Fruit fly (Drosophila melanogaster) Kc167 (cell line): Measurements from ENCODE around the gene CG33271.
"Not testable (repeated sequence)": the region's sequence is repeated elsewhere in the genome, so short reads cannot be mapped to it uniquely, and the experiment has no call there.

Experiments used
- Myc ChIP-seq: fragments of >200 bp; optimal IDR thresholded peaks from 2 replicates; lab custom pipeline; 2017; ENCODE audit warnings: missing external identifiers
- Sin3A ChIP-seq: fragments of >200 bp; optimal IDR thresholded peaks from 2 replicates; lab custom pipeline; 2018; ENCODE audit warnings: missing external identifiers
- h ChIP-seq: fragments of >200 bp; optimal IDR thresholded peaks from 3 replicates; lab custom pipeline; 2018; ENCODE audit warnings: missing external identifiers
- insv ChIP-seq: fragments of >200 bp; optimal IDR thresholded peaks from 3 replicates; lab custom pipeline; 2018; ENCODE audit warnings: missing external identifiers
- psq ChIP-seq: fragments of >200 bp; optimal IDR thresholded peaks from 2 replicates; lab custom pipeline; 2017; ENCODE audit warnings: missing external identifiers
- ttk ChIP-seq: sonication (Bioruptor generic); optimal IDR thresholded peaks from 2 replicates; lab custom pipeline; 2017; ENCODE audit warnings: missing external identifiers

Gene CG33271

DNA sequence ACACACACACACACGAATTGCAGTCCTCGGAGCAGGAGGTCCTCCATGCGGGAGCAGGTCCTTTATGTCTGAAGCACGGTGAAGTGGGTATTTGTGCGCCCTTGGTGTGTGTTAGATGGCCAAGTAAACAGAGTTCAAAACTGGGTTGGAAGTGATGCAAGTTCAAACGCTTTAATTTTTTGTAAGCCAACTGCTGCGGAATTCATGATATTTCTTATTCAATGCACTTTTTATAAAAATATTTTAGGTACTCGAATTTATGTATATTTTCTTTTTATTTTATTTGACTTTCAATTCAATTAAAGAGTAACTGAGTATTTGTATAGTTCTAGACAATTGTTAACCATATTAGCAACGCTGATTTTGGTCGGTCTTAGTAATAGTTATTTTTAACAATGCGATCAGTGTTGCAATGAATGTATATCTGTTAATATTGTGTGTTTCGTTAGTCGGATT is 22.7 kb upstream of the CG33271 start, which contains the start of the genes CG14137 and CG46394:
Gene CG14137 (minus strand): TSS at position 101 of the 456 bp plus-strand sequence.
Gene CG46394 (plus strand): TSS at position 406 of the 456 bp plus-strand sequence.
- TF ChIP-seq insv (lab: Kevin White, UChicago) (no peak), Myc (lab: Kevin White, UChicago) (no peak), Sin3A (lab: Kevin White, UChicago) (no peak), psq (lab: Kevin White, UChicago) (no peak), h (lab: Kevin White, UChicago) (no peak), ttk (lab: Kevin White, UChicago) (no peak)

DNA sequence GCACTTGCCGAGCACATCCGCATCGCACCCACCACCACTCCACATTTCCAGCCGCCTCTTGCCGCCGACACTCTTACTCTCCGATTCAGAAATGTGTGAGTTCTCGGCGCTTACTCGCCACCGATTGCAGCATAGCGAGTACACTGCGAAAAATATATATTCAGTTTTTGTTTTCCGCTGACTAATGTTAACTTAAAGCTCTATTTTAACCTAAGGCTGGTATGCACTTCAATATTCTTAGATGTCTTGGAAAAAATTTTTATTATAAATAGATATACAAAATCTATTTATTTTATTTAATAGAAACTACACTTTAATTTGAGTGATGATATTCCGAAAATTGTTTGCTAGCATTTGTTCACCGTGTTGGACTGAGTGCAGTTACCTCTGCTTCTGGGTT is 22.0 kb upstream of the CG33271 start:
- no peak for TF ChIP-seq Sin3A (lab: Kevin White, UChicago)
- TF ChIP-seq h (lab: Kevin White, UChicago) = no peak
- no peak for TF ChIP-seq ttk (lab: Kevin White, UChicago)
- no peak for TF ChIP-seq psq (lab: Kevin White, UChicago)
- no peak for TF ChIP-seq insv (lab: Kevin White, UChicago)
- no peak for TF ChIP-seq Myc (lab: Kevin White, UChicago)

DNA sequence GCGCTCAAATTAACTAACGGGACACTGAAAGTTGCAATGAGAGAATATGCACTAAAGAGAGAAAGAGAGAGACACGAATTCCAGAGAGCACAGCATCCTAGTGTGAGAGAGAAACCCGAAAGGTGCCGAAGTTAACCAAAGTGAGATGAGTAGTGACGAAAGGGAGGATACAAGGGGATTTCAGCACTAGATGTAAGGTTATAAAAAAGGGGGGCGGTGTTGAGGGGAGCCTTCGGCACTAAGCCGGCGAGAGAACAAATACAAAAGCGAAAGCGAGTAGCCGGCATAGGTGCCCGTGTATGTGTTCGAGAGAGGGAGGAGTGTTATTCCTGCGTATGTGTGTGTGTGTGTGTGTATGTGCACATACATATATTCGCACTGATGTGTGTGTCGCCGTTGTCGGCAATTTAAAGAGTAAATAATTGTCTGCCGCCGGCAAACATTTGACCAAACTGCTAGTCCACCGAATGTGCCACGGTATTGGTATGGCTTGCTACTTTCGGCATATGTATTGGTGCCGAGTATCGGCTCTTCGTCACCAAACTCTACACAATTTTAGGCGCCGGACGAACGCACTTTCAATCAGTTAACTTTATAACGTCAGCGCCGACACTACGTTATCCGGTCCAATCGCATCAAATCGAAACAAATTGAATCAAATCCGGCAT is 19.4 kb upstream of the CG33271 start, which contains the start of gene CG7368:
Gene CG7368 (plus strand): TSS at position 618 of the 668 bp plus-strand sequence.
- TF ChIP-seq ttk (lab: Kevin White, UChicago) (no peak), Sin3A (lab: Kevin White, UChicago) (no peak), psq (lab: Kevin White, UChicago) (no peak), Myc (lab: Kevin White, UChicago) (no peak), h (lab: Kevin White, UChicago) (no peak), insv (lab: Kevin White, UChicago) (no peak)

DNA sequence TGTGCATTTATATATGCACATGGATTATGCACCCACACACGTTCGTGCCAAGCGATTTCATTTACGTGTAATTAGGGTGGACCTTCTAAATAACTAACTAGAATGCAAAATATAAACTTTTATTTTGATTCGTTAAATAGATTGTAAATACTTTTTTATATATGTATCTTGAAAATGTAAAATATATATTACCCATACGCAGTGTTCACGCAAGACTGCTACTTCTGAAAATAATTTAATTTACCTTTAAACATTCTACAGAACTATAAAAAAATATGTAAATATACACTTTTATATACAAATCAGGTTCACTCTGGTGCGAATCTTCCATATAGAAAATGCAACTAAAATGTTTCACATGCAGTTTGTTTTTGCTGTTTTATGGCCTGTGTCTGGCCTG is 16.5 kb upstream of the CG33271 start:
- no peak for TF ChIP-seq Sin3A (lab: Kevin White, UChicago)
- no peak for TF ChIP-seq psq (lab: Kevin White, UChicago)
- no peak for TF ChIP-seq Myc (lab: Kevin White, UChicago)
- TF ChIP-seq insv (lab: Kevin White, UChicago) = no peak
- no peak for TF ChIP-seq h (lab: Kevin White, UChicago)
- TF ChIP-seq ttk (lab: Kevin White, UChicago) = no peak

DNA sequence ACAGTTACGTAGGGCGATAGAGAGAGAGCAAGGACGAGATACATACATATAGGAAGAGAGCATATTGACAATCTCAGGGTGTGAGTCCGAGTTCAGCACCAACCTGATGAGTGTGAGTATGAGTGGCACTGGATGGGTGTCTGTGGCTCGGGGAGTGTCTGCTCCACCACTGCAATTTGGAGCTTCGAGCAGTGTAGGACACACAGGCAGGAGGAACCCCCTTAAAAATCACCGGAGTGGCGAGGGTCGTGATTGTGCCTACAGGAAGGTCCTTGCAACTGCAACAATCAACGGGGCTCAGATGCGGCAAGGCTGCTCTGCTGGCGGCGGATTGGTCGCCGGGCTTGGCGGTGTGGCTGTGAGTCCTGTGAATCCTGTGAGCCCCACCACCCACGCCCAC is 14.5 kb upstream of the CG33271 start:
- TF ChIP-seq insv (lab: Kevin White, UChicago) (no peak), ttk (lab: Kevin White, UChicago) (no peak), Sin3A (lab: Kevin White, UChicago) (no peak), Myc (lab: Kevin White, UChicago) (no peak), h (lab: Kevin White, UChicago) (no peak), psq (lab: Kevin White, UChicago) (no peak)

DNA sequence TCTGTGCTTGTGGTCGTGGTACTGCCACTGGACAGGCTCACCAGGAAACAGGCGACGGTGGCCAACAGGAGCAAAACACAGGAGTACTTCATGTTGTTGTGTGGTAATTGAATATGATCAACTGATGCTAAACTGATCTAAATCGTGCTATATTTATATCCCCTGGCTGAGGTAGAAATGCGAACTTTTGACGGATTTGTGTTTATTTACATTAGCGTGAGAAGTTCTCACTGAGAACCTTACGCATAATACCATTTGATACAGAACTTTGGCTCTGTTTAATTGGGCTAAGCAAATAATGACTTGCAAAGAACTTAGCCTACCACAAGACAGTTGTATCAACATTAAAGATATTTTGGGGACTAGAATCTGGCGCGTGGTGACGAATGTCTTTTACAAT is 13.8 kb upstream of the CG33271 start, which contains the start of gene CG33268:
Gene CG33268 (minus strand): TSS at position 101 of the 400 bp plus-strand sequence.
- TF ChIP-seq h (lab: Kevin White, UChicago) (no peak), Sin3A (lab: Kevin White, UChicago) (no peak), ttk (lab: Kevin White, UChicago) (no peak), Myc (lab: Kevin White, UChicago) (no peak), insv (lab: Kevin White, UChicago) (no peak), psq (lab: Kevin White, UChicago) (no peak)

DNA sequence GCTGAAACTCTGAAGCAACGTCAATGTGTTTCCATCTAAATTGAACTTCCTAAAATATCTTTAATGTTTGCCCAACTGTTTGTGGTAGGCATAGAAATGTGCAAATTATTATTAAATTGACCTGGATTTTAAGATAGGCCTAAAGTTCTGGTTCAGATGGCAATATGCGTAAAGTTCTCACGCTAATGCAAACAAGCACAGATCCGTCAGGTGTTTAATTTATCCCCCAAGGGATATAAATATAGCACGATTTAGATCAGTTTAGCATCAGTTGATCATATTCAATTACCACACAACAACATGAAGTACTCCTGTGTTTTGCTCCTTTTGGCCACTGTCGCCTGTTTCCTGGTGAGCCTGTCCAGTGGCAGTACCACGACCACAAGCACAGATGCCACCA is 12.1 kb upstream of the CG33271 start, which contains the start of gene CG7377:
Gene CG7377 (plus strand): TSS at position 301 of the 400 bp plus-strand sequence.
- not testable (repeated sequence) for TF ChIP-seq h, psq, Sin3A (lab: Kevin White, UChicago)

DNA sequence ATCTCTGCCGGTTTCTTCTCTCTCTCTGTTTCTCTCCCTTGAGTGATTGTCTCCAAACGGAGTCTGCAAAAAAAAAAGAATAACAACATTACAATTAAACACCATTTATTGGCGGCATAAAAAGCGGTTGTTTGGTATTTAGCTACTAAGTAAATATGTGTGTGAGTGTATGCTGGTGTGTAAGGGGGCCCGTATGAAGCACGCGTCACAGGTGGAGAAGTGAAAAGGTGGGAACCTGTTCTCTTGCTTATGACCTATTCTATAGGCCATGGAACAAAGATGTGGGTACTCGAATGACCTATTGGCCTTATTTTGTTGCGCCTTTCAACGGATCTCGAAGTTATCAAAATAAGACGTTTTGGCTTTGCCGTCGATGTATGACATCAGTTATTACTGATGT is 11.3 kb upstream of the CG33271 start:
- TF ChIP-seq h (lab: Kevin White, UChicago) (no peak), insv (lab: Kevin White, UChicago) (no peak), Sin3A (lab: Kevin White, UChicago) (no peak), Myc (lab: Kevin White, UChicago) (no peak), ttk (lab: Kevin White, UChicago) (no peak), psq (lab: Kevin White, UChicago) (no peak)

DNA sequence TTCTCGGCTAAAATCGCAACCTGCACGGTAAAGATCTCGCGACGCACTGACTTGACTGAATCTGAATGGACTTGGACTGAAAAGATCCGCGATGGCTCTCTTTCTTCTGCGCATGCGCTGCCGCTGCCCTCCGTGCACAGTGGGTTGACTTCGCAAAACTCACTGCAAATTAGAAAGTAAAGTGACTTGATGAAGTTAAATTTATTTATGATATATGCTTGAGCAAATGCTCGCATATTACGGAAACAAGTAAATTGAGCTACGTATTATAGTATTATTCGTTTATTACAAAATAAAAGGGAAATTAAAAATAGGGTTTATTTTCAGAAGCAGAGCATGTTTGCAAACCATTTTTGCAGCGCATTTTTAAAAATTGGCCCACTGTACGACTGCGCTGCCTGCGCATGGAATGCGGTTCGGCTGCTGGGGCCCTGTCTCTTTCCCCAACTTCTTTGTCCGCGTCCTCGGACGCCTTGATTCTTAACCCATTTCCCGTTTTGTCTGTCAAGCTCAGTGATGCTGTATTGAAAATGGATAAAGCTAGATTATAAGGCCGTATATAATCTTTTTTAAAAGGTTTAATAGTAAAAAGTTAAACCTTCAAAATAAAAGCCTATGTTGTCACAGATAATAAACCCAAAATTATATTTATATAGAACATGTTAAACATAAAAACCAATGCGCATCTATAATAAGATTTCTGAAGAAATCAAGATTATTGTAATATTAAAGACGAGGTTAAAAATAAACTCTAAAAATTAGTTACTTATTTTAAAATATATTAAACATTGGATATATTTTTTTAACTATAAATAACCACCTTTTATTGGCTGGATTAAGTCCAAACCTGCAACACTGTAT is 10.7 kb upstream of the CG33271 start, which contains the start of gene rt:
Gene rt (minus strand): TSS at position 51 of the 861 bp plus-strand sequence.
- TF ChIP-seq Myc (lab: Kevin White, UChicago) (no peak), h (lab: Kevin White, UChicago) (no peak), Sin3A (lab: Kevin White, UChicago) (no peak), psq (lab: Kevin White, UChicago) (no peak)

DNA sequence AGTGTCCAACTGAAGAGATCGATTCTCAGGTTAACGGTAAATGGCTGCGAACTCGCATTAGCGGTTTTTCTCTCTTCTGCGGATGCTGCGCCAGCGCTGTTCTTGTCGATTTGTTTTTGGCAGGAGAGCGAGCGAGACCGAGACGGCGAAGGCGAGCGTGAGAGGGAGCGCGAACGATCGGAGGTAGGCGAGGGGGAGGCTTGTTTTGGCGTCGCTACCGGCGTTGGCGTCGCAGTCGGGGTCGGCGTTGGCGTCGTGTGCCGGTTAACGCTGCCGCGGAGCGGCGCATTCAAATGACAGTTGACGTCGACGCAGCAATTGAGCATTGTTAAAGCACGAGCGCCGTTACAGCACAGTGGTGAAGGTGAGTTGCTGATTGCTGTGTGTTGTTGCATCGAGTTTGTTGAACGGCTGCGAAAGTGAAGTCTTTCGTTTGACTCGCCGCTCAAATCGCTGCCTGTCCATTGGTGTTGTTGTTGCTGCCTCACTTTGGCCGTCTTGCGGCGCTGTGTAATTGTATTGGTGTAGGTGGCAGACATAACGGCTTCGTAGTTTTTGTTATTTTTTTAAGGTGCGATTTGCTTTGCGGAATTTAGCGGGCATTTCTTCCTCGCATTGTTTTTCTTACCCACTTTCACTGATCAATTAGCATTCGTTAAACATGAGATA is 9.6 kb upstream of the CG33271 start:
- TF ChIP-seq ttk (lab: Kevin White, UChicago) = no peak
- TF ChIP-seq insv (lab: Kevin White, UChicago) = no peak
- TF ChIP-seq h (lab: Kevin White, UChicago) = no peak
- no peak for TF ChIP-seq psq (lab: Kevin White, UChicago)
- TF ChIP-seq Myc (lab: Kevin White, UChicago) = no peak
- TF ChIP-seq Sin3A (lab: Kevin White, UChicago) = no peak
